Fruit fly (Drosophila melanogaster): Measurements from ENCODE around the gene CG2519.
A peak's percentile ranks its signal among the peaks of the same experiment; 100 is the strongest.

The CG2519 gene

DNA sequence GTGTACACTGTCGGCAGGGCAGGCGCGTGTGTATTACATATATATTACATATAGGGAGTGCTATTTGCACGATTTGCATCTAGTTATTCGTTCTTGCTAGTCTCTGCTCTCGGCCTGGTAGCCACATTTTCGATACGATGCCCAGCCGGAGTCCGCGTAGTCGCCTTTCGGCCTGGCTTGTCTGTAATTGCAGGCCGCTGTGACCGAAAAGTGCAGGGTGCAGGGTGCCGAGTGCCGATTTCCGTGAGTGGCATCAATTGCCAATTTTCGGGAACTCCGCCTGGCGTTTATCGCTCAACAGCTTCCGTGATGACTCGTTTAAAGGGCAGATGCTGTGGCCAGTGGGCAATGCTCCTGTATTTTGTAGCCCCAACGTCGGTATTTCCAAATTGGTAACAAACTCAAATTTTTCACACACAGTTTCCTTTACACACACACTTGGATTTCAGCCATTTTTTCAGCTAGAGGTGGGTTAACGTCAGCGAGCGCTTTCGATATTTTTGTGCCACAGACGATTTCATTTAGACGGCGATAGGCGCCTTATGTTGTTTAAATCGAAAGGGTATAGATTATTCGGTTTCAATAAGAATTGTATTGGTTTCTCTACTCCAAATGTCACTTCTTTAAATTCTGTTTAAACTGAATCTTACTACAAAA, 40.4 kb upstream of the CG2519 start, which contains the start of gene CG2926 (continued):
- TF ChIP-seq chn (GFP tag; optimal IDR thresholded peaks at IDR 0.05) (no peak), CG7987 (GFP tag; optimal IDR thresholded peaks at IDR 0.05) (no peak), HmgZ (tag; optimal IDR thresholded peaks at IDR 0.05) (peak; percentile 68), Max (GFP tag; optimal IDR thresholded peaks at IDR 0.05) (no peak), fu2 (GFP tag; optimal IDR thresholded peaks at IDR 0.05) (peak; percentile 40), sqz (GFP tag; optimal IDR thresholded peaks at IDR 0.05) (no peak), pita (GFP tag; optimal IDR thresholded peaks at IDR 0.05) (no peak), Sry-β (GFP tag; optimal IDR thresholded peaks at IDR 0.05) (no peak), CG3838 (GFP tag; optimal IDR thresholded peaks at IDR 0.05) (no peak), CG3281 (GFP tag; optimal IDR thresholded peaks at IDR 0.05) (no peak), prd (optimal IDR thresholded peaks at IDR 0.05) (no peak), prd (GFP tag; IDR thresholded peaks at IDR 0.05) (peak; percentile 31; the same call in 1 of the 3 replicates), CG43689 (GFP tag; IDR thresholded peaks at IDR 0.05) (no peak), CG4820 (GFP tag; optimal IDR thresholded peaks at IDR 0.05) (no peak), D19B (GFP tag; optimal IDR thresholded peaks at IDR 0.05) (no peak), HLH3B (GFP tag; IDR thresholded peaks at IDR 0.05) (0 out of 2 replicates have a peak, but pooled peaks have one; percentile 6), br (optimal IDR thresholded peaks at IDR 0.05) (no peak), bsh (GFP tag; optimal IDR thresholded peaks at IDR 0.05) (no peak), lov (optimal IDR thresholded peaks at IDR 0.05) (no peak), lov (GFP tag; IDR thresholded peaks at IDR 0.05) (0 out of 3 replicates have a peak, but pooled peaks have one; percentile 5), Nf-YB (GFP tag; optimal IDR thresholded peaks at IDR 0.05) (no peak), cato (GFP tag; optimal IDR thresholded peaks at IDR 0.05; ENCODE audit: borderline replicate concordance) (no peak), bcd (GFP tag; optimal IDR thresholded peaks at IDR 0.05) (no peak), ems (GFP tag; optimal IDR thresholded peaks at IDR 0.05) (no peak), Fer3 (tag; optimal IDR thresholded peaks at IDR 0.05) (no peak), Atf-2 (GFP tag; optimal IDR thresholded peaks at IDR 0.05) (peak; percentile 19), CG11398 (GFP tag; optimal IDR thresholded peaks at IDR 0.05) (no peak), zfh1 (GFP tag; IDR thresholded peaks at IDR 0.05) (no peak), MESR4 (GFP tag; optimal IDR thresholded peaks at IDR 0.05) (peak; percentile 94), gem (tag; optimal IDR thresholded peaks at IDR 0.05) (no peak), oc (tag; optimal IDR thresholded peaks at IDR 0.05) (no peak), Vsx1 (GFP tag; optimal IDR thresholded peaks at IDR 0.05) (no peak), fd3F (GFP tag; optimal IDR thresholded peaks at IDR 0.05) (no peak), CG10979 (tag; optimal IDR thresholded peaks at IDR 0.05) (no peak), peb (GFP tag; IDR thresholded peaks at IDR 0.05) (no peak), amos (GFP tag; IDR thresholded peaks at IDR 0.05; ENCODE audit: partially characterized antibody) (peak; percentile 93), HLH54F (GFP tag; optimal IDR thresholded peaks at IDR 0.05) (peak; percentile 46), E2f2 (GFP tag; IDR thresholded peaks at IDR 0.05) (peak; percentile 72), sr (GFP tag; IDR thresholded peaks at IDR 0.05) (no peak), CG2875 (GFP tag; optimal IDR thresholded peaks at IDR 0.05) (no peak), CG3726 (GFP tag; IDR thresholded peaks at IDR 0.05) (no peak), pzg (GFP tag; optimal IDR thresholded peaks at IDR 0.05) (peak; percentile 71), vnd (GFP tag; IDR thresholded peaks at IDR 0.05; ENCODE audit: partially characterized antibody) (peak; percentile 81), BtbVII (GFP tag; optimal IDR thresholded peaks at IDR 0.05) (no peak), Hand (GFP tag; optimal IDR thresholded peaks at IDR 0.05) (no peak), Kr (GFP tag; optimal IDR thresholded peaks at IDR 0.05) (no peak), CG16779 (GFP tag; IDR thresholded peaks at IDR 0.05) (no peak), CG34376 (GFP tag; optimal IDR thresholded peaks at IDR 0.05) (peak; percentile 15), CG32532 (GFP tag; IDR thresholded peaks at IDR 0.05) (peak; percentile 64), stwl (tag; optimal IDR thresholded peaks at IDR 0.05) (no peak), Dfd (GFP tag; optimal IDR thresholded peaks at IDR 0.05) (no peak)

All from whole organism, embryonic.